Fruit fly (Drosophila melanogaster) whole organism, pupa: Measurements from ENCODE around the gene alien.

ENCODE experiments used
- CG10348 ChIP-seq: fragments of 200-800 bp; sonication (Bioruptor generic); IDR thresholded peaks from 2 replicates; pipeline ENCODE4 v1.3.6; 2022; ENCODE audit warnings: missing biosample characterization, missing genetic modification characterization
- CG12605 ChIP-seq: fragments of 200-800 bp; sonication (Bioruptor generic); IDR thresholded peaks from 2 replicates; pipeline ENCODE4 v1.3.6; 2022; ENCODE audit warnings: missing biosample characterization, missing genetic modification characterization
- CG13204 ChIP-seq: fragments of 200-800 bp; sonication (Bioruptor generic); optimal IDR thresholded peaks from 2 replicates; lab custom pipeline; 2018; ENCODE audit warnings: missing biosample characterization, mild to moderate bottlenecking, missing genetic modification characterization, moderate library complexity
- CG14655 ChIP-seq: fragments of 200-800 bp; sonication (Bioruptor generic); optimal IDR thresholded peaks from 3 replicates; lab custom pipeline; 2017; ENCODE audit warnings: mild to moderate bottlenecking, missing biosample characterization, missing genetic modification reagents, missing genetic modification characterization
- CG15710 ChIP-seq: fragments of 200-800 bp; sonication (Bioruptor generic); optimal IDR thresholded peaks from 2 replicates; lab custom pipeline; 2018; ENCODE audit warnings: missing biosample characterization, mild to moderate bottlenecking, missing genetic modification characterization, moderate library complexity
- CG17806 ChIP-seq: fragments of 200-800 bp; sonication (Bioruptor generic); optimal IDR thresholded peaks from 2 replicates; lab custom pipeline; 2018; ENCODE audit warnings: missing biosample characterization, mild to moderate bottlenecking, missing genetic modification characterization, moderate library complexity
- CG32121 ChIP-seq: fragments of 200-800 bp; sonication (Bioruptor generic); IDR thresholded peaks from 2 replicates; pipeline ENCODE4 v1.3.6; 2022; ENCODE audit warnings: missing biosample characterization, missing genetic modification characterization
- CG34367 ChIP-seq: fragments of 200-800 bp; sonication (Bioruptor generic); optimal IDR thresholded peaks from 2 replicates; lab custom pipeline; 2018; ENCODE audit warnings: missing biosample characterization, mild to moderate bottlenecking, missing genetic modification characterization
- CG4496 ChIP-seq: fragments of 200-800 bp; sonication (Bioruptor generic); IDR thresholded peaks from 3 replicates; pipeline ENCODE4 v1.3.6; 2022; ENCODE audit warnings: missing biosample characterization, missing genetic modification characterization
- CG8159 ChIP-seq: fragments of 200-800 bp; sonication (Bioruptor generic); optimal IDR thresholded peaks from 3 replicates; lab custom pipeline; 2018; ENCODE audit warnings: missing biosample characterization, mild to moderate bottlenecking, missing genetic modification characterization, moderate library complexity
- CG8301 ChIP-seq: fragments of 200-800 bp; sonication (Bioruptor generic); optimal IDR thresholded peaks from 2 replicates; lab custom pipeline; 2018; ENCODE audit warnings: missing biosample characterization, mild to moderate bottlenecking, missing genetic modification characterization
- CG9948 ChIP-seq: fragments of 200-800 bp; sonication (Bioruptor generic); optimal IDR thresholded peaks from 2 replicates; lab custom pipeline; 2018; ENCODE audit warnings: missing biosample characterization, mild to moderate bottlenecking, missing genetic modification characterization, moderate library complexity
- D1 ChIP-seq: fragments of 200-800 bp; sonication (Bioruptor generic); optimal IDR thresholded peaks from 2 replicates; lab custom pipeline; 2018; ENCODE audit warnings: missing biosample characterization, mild to moderate bottlenecking, missing genetic modification characterization, moderate library complexity
- EcR ChIP-seq: fragments of 200-800 bp; sonication (Bioruptor generic); optimal IDR thresholded peaks from 3 replicates; lab custom pipeline; 2019; ENCODE audit warnings: missing biosample characterization, missing genetic modification characterization, mild to moderate bottlenecking, moderate library complexity, missing genetic modification reagents
- Ets98B ChIP-seq: fragments of 200-800 bp; sonication (Bioruptor generic); IDR thresholded peaks from 2 replicates; pipeline ENCODE4 v1.3.6; 2022; ENCODE audit warnings: missing biosample characterization, missing genetic modification characterization
- Pif1A ChIP-seq: fragments of 200-800 bp; sonication (Bioruptor generic); optimal IDR thresholded peaks from 3 replicates; lab custom pipeline; 2016; ENCODE audit warnings: missing biosample characterization, missing genetic modification characterization
- Pif1B ChIP-seq: fragments of 200-800 bp; sonication (Bioruptor generic); optimal IDR thresholded peaks from 3 replicates; lab custom pipeline; 2016; ENCODE audit warnings: missing biosample characterization, missing genetic modification characterization
- Snoo ChIP-seq: fragments of 200-800 bp; sonication (Bioruptor generic); optimal IDR thresholded peaks from 3 replicates; lab custom pipeline; 2017; ENCODE audit warnings: missing biosample characterization, mild to moderate bottlenecking, missing genetic modification characterization, inconsistent platforms
- fd96Ca ChIP-seq: fragments of 200-800 bp; sonication (Bioruptor generic); IDR thresholded peaks from 3 replicates; pipeline ENCODE4 v1.3.6; 2022; ENCODE audit warnings: missing biosample characterization, missing genetic modification characterization
- gl ChIP-seq: fragments of 200-800 bp; sonication (Bioruptor generic); optimal IDR thresholded peaks from 2 replicates; lab custom pipeline; 2018; ENCODE audit warnings: missing biosample characterization, mild to moderate bottlenecking, missing genetic modification characterization
- rn ChIP-seq: fragments of 200-800 bp; sonication (Bioruptor generic); IDR thresholded peaks from 2 replicates; pipeline ENCODE4 v1.3.6; 2022; ENCODE audit warnings: missing biosample characterization, missing genetic modification characterization

The alien gene

dm6 chr2L:8997285-8997684 lies at the start of gene alien, which contains the start of gene CG18661:
Gene alien (minus strand): TSS chr2L:8997379.
Gene CG18661 (plus strand): TSS chr2L:8997605.
- TF ChIP-seq Pif1A (GFP tag; lab: Kevin White, UChicago) (peak; percentile 95), CG14655 (GFP tag; lab: Kevin White, UChicago) (peak; percentile 77), Pif1B (GFP tag; lab: Kevin White, UChicago) (no peak), Ets98B (GFP tag; lab: Robert Waterston, UW) (peak; percentile 93), CG13204 (GFP tag; lab: Kevin White, UChicago) (no peak), CG15710 (peak; percentile 71), EcR (GFP tag; lab: Kevin White, UChicago) (no peak), fd96Ca (GFP tag; lab: Robert Waterston, UW) (peak; percentile 95), CG4496 (GFP tag; lab: Robert Waterston, UW) (peak; percentile 94), CG8301 (tag; lab: Kevin White, UChicago) (peak; percentile 60), CG12605 (peak; percentile 74), CG17806 (peak; percentile 50), CG10348 (GFP tag; lab: Robert Waterston, UW) (peak; percentile 92), rn (GFP tag; lab: Robert Waterston, UW) (peak; percentile 92), D1 (no peak), CG34367 (tag; lab: Kevin White, UChicago) (peak; percentile 50), gl (tag; lab: Kevin White, UChicago) (peak; percentile 31), Snoo (tag; lab: Kevin White, UChicago) (peak; percentile 96), CG32121 (GFP tag; lab: Robert Waterston, UW) (peak; percentile 88), CG9948 (peak; percentile 53), CG8159 (tag; lab: Kevin White, UChicago) (peak; percentile 73)

dm6 chr2L:9031736-9032135 lies 34.6 kb upstream of the alien start, which contains the start of gene CG9582:
Gene CG9582 (minus strand): TSS chr2L:9031836.
- TF ChIP-seq CG34367 (tag; lab: Kevin White, UChicago), result no peak
- TF ChIP-seq CG8301 (tag; lab: Kevin White, UChicago), result no peak
- no peak for TF ChIP-seq CG10348 (GFP tag; lab: Robert Waterston, UW)
- no peak for TF ChIP-seq Pif1B (GFP tag; lab: Kevin White, UChicago)
- no peak for TF ChIP-seq CG14655 (GFP tag; lab: Kevin White, UChicago)
- TF ChIP-seq CG13204 (GFP tag; lab: Kevin White, UChicago), result no peak
- TF ChIP-seq EcR (GFP tag; lab: Kevin White, UChicago), result no peak
- TF ChIP-seq CG8159 (tag; lab: Kevin White, UChicago), result no peak
- TF ChIP-seq CG15710, result no peak
- no peak for TF ChIP-seq Ets98B (GFP tag; lab: Robert Waterston, UW)
- no peak for TF ChIP-seq rn (GFP tag; lab: Robert Waterston, UW)
- TF ChIP-seq CG12605, result no peak
- TF ChIP-seq CG4496 (GFP tag; lab: Robert Waterston, UW), result no peak
- no peak for TF ChIP-seq Pif1A (GFP tag; lab: Kevin White, UChicago)
- no peak for TF ChIP-seq CG32121 (GFP tag; lab: Robert Waterston, UW)
- TF ChIP-seq gl (tag; lab: Kevin White, UChicago), result no peak
- TF ChIP-seq D1, result no peak

- TF ChIP-seq CG12605, result no peak
- no peak for TF ChIP-seq CG15710
- no peak for TF ChIP-seq CG4496 (GFP tag; lab: Robert Waterston, UW)
- TF ChIP-seq CG14655 (GFP tag; lab: Kevin White, UChicago), result no peak
- TF ChIP-seq CG13204 (GFP tag; lab: Kevin White, UChicago), result no peak
Measured at dm6 chr2L:9026157-9026556, 29.0 kb upstream of the alien start.

- TF ChIP-seq CG17806 (no peak), Ets98B (GFP tag; lab: Robert Waterston, UW) (no peak), CG9948 (no peak), CG4496 (GFP tag; lab: Robert Waterston, UW) (no peak), CG15710 (no peak), Snoo (tag; lab: Kevin White, UChicago) (no peak), CG8301 (tag; lab: Kevin White, UChicago) (no peak), CG32121 (GFP tag; lab: Robert Waterston, UW) (no peak), Pif1B (GFP tag; lab: Kevin White, UChicago) (no peak), rn (GFP tag; lab: Robert Waterston, UW) (no peak), D1 (no peak), CG14655 (GFP tag; lab: Kevin White, UChicago) (no peak), CG13204 (GFP tag; lab: Kevin White, UChicago) (no peak), fd96Ca (GFP tag; lab: Robert Waterston, UW) (no peak), EcR (GFP tag; lab: Kevin White, UChicago) (no peak)
Measured at dm6 chr2L:9019438-9019837, 22.3 kb upstream of the alien start.

- no peak for TF ChIP-seq CG9948
- TF ChIP-seq, all 21 proteins: peak for 0
Measured at dm6 chr2L:9013968-9014367, 16.8 kb upstream of the alien start, which contains the start of gene Rcd-1r. Gene Rcd-1r (minus strand): TSS chr2L:9014068.

dm6 chr2L:9011543-9012238 lies 14.5 kb upstream of the alien start, which contains the start of gene CG13102:
Gene CG13102 (plus strand): TSS chr2L:9012188.
- TF ChIP-seq CG9948 (no peak), CG8301 (tag; lab: Kevin White, UChicago) (no peak), rn (GFP tag; lab: Robert Waterston, UW) (no peak), CG17806 (no peak), EcR (GFP tag; lab: Kevin White, UChicago) (no peak), Pif1A (GFP tag; lab: Kevin White, UChicago) (no peak), Pif1B (GFP tag; lab: Kevin White, UChicago) (no peak), CG13204 (GFP tag; lab: Kevin White, UChicago) (no peak), CG4496 (GFP tag; lab: Robert Waterston, UW) (no peak), CG10348 (GFP tag; lab: Robert Waterston, UW) (no peak), CG34367 (tag; lab: Kevin White, UChicago) (no peak), Snoo (tag; lab: Kevin White, UChicago) (no peak), CG15710 (no peak), Ets98B (GFP tag; lab: Robert Waterston, UW) (no peak), D1 (no peak), fd96Ca (GFP tag; lab: Robert Waterston, UW) (no peak), CG14655 (GFP tag; lab: Kevin White, UChicago) (no peak), gl (tag; lab: Kevin White, UChicago) (no peak), CG12605 (no peak), CG8159 (tag; lab: Kevin White, UChicago) (no peak)
